Fruit fly (Drosophila melanogaster) whole organism, embryonic: Measurements from ENCODE around the gene FucTA.

Experiments used
- CG10267 ChIP-seq: fragments of 200-800 bp; sonication (Bioruptor generic); optimal IDR thresholded peaks from 2 replicates; lab custom pipeline; 2018; ENCODE audit warnings: missing biosample characterization, mild to moderate bottlenecking, missing genetic modification characterization, moderate library complexity
- CG10462 ChIP-seq: fragments of 200-800 bp; sonication (Bioruptor generic); optimal IDR thresholded peaks from 2 replicates; lab custom pipeline; 2016; ENCODE audit warnings: missing biosample characterization, missing genetic modification characterization
- CG13624 ChIP-seq: fragments of 200-800 bp; sonication (Bioruptor generic); optimal IDR thresholded peaks from 2 replicates; lab custom pipeline; 2016; ENCODE audit warnings: missing biosample characterization, missing genetic modification characterization
- CG15479 ChIP-seq: fragments of 200-800 bp; sonication (Bioruptor generic); optimal IDR thresholded peaks from 3 replicates; lab custom pipeline; 2019; ENCODE audit warnings: missing biosample characterization, mild to moderate bottlenecking, missing genetic modification characterization, moderate library complexity
- CG16815 ChIP-seq: fragments of 200-800 bp; sonication (Bioruptor generic); optimal IDR thresholded peaks from 3 replicates; lab custom pipeline; 2017; ENCODE audit warnings: missing biosample characterization, mild to moderate bottlenecking, missing genetic modification characterization
- CG17328 ChIP-seq: fragments of 200-800 bp; sonication (Bioruptor generic); IDR thresholded peaks from 2 replicates; pipeline ENCODE4 v1.3.6; 2022; ENCODE audit warnings: missing biosample characterization, missing genetic modification characterization
- CG17385 ChIP-seq: fragments of 200-800 bp; sonication (Bioruptor generic); optimal IDR thresholded peaks from 3 replicates; lab custom pipeline; 2018; ENCODE audit warnings: missing biosample characterization, mild to moderate bottlenecking, missing genetic modification characterization
- CG17612 ChIP-seq: fragments of 200-800 bp; sonication (Bioruptor generic); IDR thresholded peaks from 2 replicates; pipeline ENCODE4 v1.3.6; 2022; ENCODE audit warnings: missing biosample characterization, missing genetic modification characterization
- CG34224 ChIP-seq: fragments of 200-800 bp; sonication (Bioruptor generic); IDR thresholded peaks from 3 replicates; pipeline ENCODE4 v1.3.6; 2022; ENCODE audit warnings: missing biosample characterization, missing genetic modification characterization; ENCODE audit not compliant: partially characterized antibody
- CG4707 ChIP-seq: fragments of 200-800 bp; sonication (Bioruptor generic); optimal IDR thresholded peaks from 2 replicates; lab custom pipeline; 2018; ENCODE audit warnings: missing biosample characterization, mild to moderate bottlenecking, missing genetic modification characterization, moderate library complexity
- CG4820 ChIP-seq: fragments of 200-800 bp; sonication (Bioruptor generic); optimal IDR thresholded peaks from 3 replicates; lab custom pipeline; 2016; ENCODE audit warnings: missing biosample characterization, missing genetic modification characterization
- CG7556 ChIP-seq: fragments of 200-800 bp; sonication (Bioruptor generic); optimal IDR thresholded peaks from 2 replicates; lab custom pipeline; 2017; ENCODE audit warnings: missing biosample characterization, mild to moderate bottlenecking, missing genetic modification characterization
- CG8388 ChIP-seq: fragments of 200-800 bp; sonication (Bioruptor generic); optimal IDR thresholded peaks from 2 replicates; lab custom pipeline; 2019; ENCODE audit warnings: missing biosample characterization, mild to moderate bottlenecking, missing genetic modification characterization, moderate library complexity
- Chrac-16 ChIP-seq: fragments of 200-800 bp; sonication (Bioruptor generic); optimal IDR thresholded peaks from 3 replicates; lab custom pipeline; 2016; ENCODE audit warnings: missing biosample characterization, missing genetic modification characterization
- CoRest ChIP-seq: fragments of 200-800 bp; sonication (Bioruptor generic); optimal IDR thresholded peaks from 3 replicates; lab custom pipeline; 2018; ENCODE audit warnings: missing biosample characterization, mild to moderate bottlenecking, missing genetic modification characterization, moderate library complexity
- Deaf1 ChIP-seq: fragments of 200-800 bp; optimal IDR thresholded peaks from 3 replicates; lab custom pipeline; 2019; ENCODE audit warnings: missing biosample characterization, mild to moderate bottlenecking, missing genetic modification characterization, moderate library complexity
- ERR ChIP-seq: fragments of 200-800 bp; sonication (Bioruptor generic); optimal IDR thresholded peaks from 2 replicates; lab custom pipeline; 2016; ENCODE audit warnings: missing biosample characterization, missing genetic modification characterization
- Hr3 ChIP-seq: fragments of 200-800 bp; sonication (Bioruptor generic); optimal IDR thresholded peaks from 3 replicates; lab custom pipeline; 2016; ENCODE audit warnings: missing biosample characterization, missing genetic modification characterization
- MBD-R2 ChIP-seq: fragments of 200-800 bp; sonication (Bioruptor generic); IDR thresholded peaks from 2 replicates; pipeline ENCODE4 v1.3.6; 2022; ENCODE audit warnings: missing biosample characterization, missing genetic modification characterization
- Neu2 ChIP-seq: fragments of 200-800 bp; sonication (Bioruptor generic); optimal IDR thresholded peaks from 3 replicates; lab custom pipeline; 2016; ENCODE audit warnings: missing biosample characterization, missing genetic modification characterization, borderline replicate concordance
- Sin3A ChIP-seq: fragments of >200 bp; optimal IDR thresholded peaks from 2 replicates; lab custom pipeline; 2018
- Spps ChIP-seq: fragments of 200-800 bp; sonication (Bioruptor generic); optimal IDR thresholded peaks from 2 replicates; lab custom pipeline; 2018; ENCODE audit warnings: missing biosample characterization, mild to moderate bottlenecking, missing genetic modification characterization
- Taf1 ChIP-seq: fragments of 200-800 bp; sonication (Bioruptor generic); IDR thresholded peaks from 2 replicates; pipeline ENCODE4 v1.3.6; 2022; ENCODE audit warnings: missing biosample characterization, missing genetic modification characterization
- al ChIP-seq: fragments of 200-800 bp; sonication (Bioruptor generic); IDR thresholded peaks from 2 replicates; pipeline ENCODE4 v1.3.6; 2022; ENCODE audit warnings: missing biosample characterization, missing genetic modification characterization
- ara ChIP-seq: fragments of 200-800 bp; sonication (Bioruptor generic); IDR thresholded peaks from 2 replicates; pipeline ENCODE4 v1.3.6; 2022; ENCODE audit warnings: missing biosample characterization, missing genetic modification characterization
- disco-r ChIP-seq: fragments of 200-800 bp; sonication (Bioruptor generic); optimal IDR thresholded peaks from 2 replicates; lab custom pipeline; 2016; ENCODE audit warnings: missing biosample characterization, missing genetic modification characterization
- fd102C ChIP-seq: fragments of 200-800 bp; sonication (Bioruptor generic); optimal IDR thresholded peaks from 2 replicates; lab custom pipeline; 2018; ENCODE audit warnings: missing biosample characterization, mild to moderate bottlenecking, missing genetic modification characterization, moderate library complexity
- fd96Cb ChIP-seq: fragments of 200-800 bp; sonication (Bioruptor generic); optimal IDR thresholded peaks from 2 replicates; lab custom pipeline; 2018; ENCODE audit warnings: missing biosample characterization, mild to moderate bottlenecking, missing genetic modification characterization, moderate library complexity
- ham ChIP-seq: fragments of 200-800 bp; sonication (Bioruptor generic); IDR thresholded peaks from 2 replicates; pipeline ENCODE4 v1.3.6; 2022; ENCODE audit warnings: missing biosample characterization, missing genetic modification characterization
- jigr1 ChIP-seq: fragments of 200-800 bp; sonication (Bioruptor generic); IDR thresholded peaks from 3 replicates; pipeline ENCODE4 v1.3.6; 2022; ENCODE audit warnings: missing biosample characterization, missing genetic modification characterization
- kah ChIP-seq: fragments of 200-800 bp; sonication (Bioruptor generic); optimal IDR thresholded peaks from 2 replicates; lab custom pipeline; 2018; ENCODE audit warnings: missing biosample characterization, mild to moderate bottlenecking, missing genetic modification characterization
- kay ChIP-seq: fragments of 200-800 bp; sonication (Bioruptor generic); optimal IDR thresholded peaks from 2 replicates; lab custom pipeline; 2016; ENCODE audit warnings: missing biosample characterization, missing genetic modification characterization
- lmd ChIP-seq: fragments of 200-800 bp; sonication (Bioruptor generic); IDR thresholded peaks from 2 replicates; pipeline ENCODE4 v1.3.6; 2022; ENCODE audit warnings: missing biosample characterization, missing genetic modification characterization
- odd ChIP-seq: fragments of 200-800 bp; sonication (Bioruptor generic); optimal IDR thresholded peaks from 2 replicates; lab custom pipeline; 2017; ENCODE audit warnings: missing biosample characterization, mild to moderate bottlenecking, missing genetic modification characterization
- pho ChIP-seq: fragments of 200-800 bp; sonication (Bioruptor generic); optimal IDR thresholded peaks from 2 replicates; lab custom pipeline; 2016; ENCODE audit warnings: missing biosample characterization, missing genetic modification characterization
- pita ChIP-seq: fragments of 200-800 bp; sonication (Bioruptor generic); optimal IDR thresholded peaks from 2 replicates; lab custom pipeline; 2017; ENCODE audit warnings: missing biosample characterization, mild to moderate bottlenecking, missing genetic modification characterization
- prd ChIP-seq, 3 experiments: fragments of >200 bp in 2 of 3; fragments of 200-800 bp in 1 of 3; sonication (Bioruptor generic) in 1 of 3; optimal IDR thresholded peaks in 2 of 3; IDR thresholded peaks in 1 of 3; 2 replicates in 2 of 3; 3 replicates in 1 of 3; pipeline versions ENCODE4 v1.3.6 to Lab custom; 2017 to 2022; ENCODE audit warnings: missing biosample characterization in 1 of 3, missing genetic modification characterization in 1 of 3
- scrt ChIP-seq: fragments of 200-800 bp; sonication (Bioruptor generic); optimal IDR thresholded peaks from 2 replicates; lab custom pipeline; 2018; ENCODE audit warnings: missing biosample characterization, mild to moderate bottlenecking, missing genetic modification characterization, moderate library complexity
- sens ChIP-seq: fragments of 200-800 bp; sonication (Bioruptor generic); peaks from one replicate; lab custom pipeline; 2016; ENCODE audit warnings: missing biosample characterization, missing genetic modification characterization
- shn ChIP-seq: fragments of 200-800 bp; sonication (Bioruptor generic); optimal IDR thresholded peaks from 3 replicates; lab custom pipeline; 2016; ENCODE audit warnings: missing biosample characterization, missing genetic modification characterization
- sisA ChIP-seq: fragments of 200-800 bp; sonication (Bioruptor generic); IDR thresholded peaks from 2 replicates; pipeline ENCODE4 v1.3.6; 2022; ENCODE audit warnings: missing biosample characterization, missing genetic modification characterization
- sr ChIP-seq: fragments of 200-800 bp; sonication (Bioruptor generic); IDR thresholded peaks from 3 replicates; pipeline ENCODE4 v1.3.6; 2022; ENCODE audit warnings: missing biosample characterization, missing genetic modification characterization
- tgo ChIP-seq: fragments of 200-800 bp; sonication (Bioruptor generic); IDR thresholded peaks from 3 replicates; pipeline ENCODE4 v1.3.6; 2022; ENCODE audit warnings: missing biosample characterization, missing genetic modification characterization
- wdn ChIP-seq: fragments of 200-800 bp; sonication (Bioruptor generic); IDR thresholded peaks from 2 replicates; pipeline ENCODE4 v1.3.6; 2022; ENCODE audit warnings: missing biosample characterization, missing genetic modification characterization
- zen ChIP-seq: fragments of 200-800 bp; sonication (Bioruptor generic); optimal IDR thresholded peaks from 3 replicates; lab custom pipeline; 2018; ENCODE audit warnings: missing biosample characterization, mild to moderate bottlenecking, missing genetic modification characterization, moderate library complexity
- zfh2 ChIP-seq: fragments of 200-800 bp; sonication (Bioruptor generic); optimal IDR thresholded peaks from 2 replicates; lab custom pipeline; 2016; ENCODE audit warnings: missing biosample characterization, missing genetic modification characterization

FucTA gene

DNA sequence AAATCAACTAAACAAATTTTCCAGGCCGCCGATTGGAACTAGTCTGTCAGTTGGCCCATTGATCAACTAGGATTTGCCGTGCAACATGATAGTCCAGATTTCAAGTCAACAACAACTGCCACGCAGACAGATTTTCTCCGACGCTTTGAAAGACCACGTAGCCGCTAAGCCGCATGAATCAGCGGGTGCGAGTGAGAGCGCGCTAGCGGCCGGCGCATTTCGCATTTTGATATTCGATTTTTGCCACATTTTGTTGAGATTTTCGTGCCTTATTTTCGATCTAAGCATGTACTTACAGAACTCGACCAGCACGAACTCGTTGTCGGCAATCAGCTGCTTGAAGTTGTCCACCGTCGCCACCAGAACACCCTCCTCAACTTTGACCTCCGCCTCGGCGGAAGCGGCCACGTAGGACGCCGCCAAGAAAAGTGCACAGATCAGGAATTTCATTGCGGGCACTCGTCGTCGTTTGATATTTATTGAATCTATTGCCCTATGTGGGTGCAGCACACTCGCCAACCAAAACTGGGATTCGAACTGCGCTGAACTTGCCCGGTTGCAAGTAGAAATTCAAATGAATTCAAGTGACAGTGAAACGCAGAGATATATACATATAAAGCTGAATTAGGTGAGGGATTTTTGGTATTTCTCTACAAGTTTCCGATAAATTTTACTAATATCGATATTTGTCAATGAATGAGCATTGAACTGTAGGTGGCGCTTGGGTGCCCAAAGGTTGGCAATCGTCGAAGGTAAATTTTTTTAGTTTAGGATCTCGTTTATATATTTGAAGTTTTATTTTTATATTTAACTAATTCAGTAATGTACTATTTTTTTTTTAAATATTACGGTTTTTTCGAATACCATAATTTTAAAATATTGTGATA is 4.7 kb upstream of the FucTA start, which contains the start of gene Pdi (continued):
- TF ChIP-seq CG4707 (peak; percentile 25), wdn (GFP tag; lab: Robert Waterston, UW) (no peak), lmd (GFP tag; lab: Robert Waterston, UW) (no peak), al (no peak), Chrac-16 (GFP tag; lab: Kevin White, UChicago) (no peak), disco-r (GFP tag; lab: Kevin White, UChicago) (no peak), prd (optimal IDR thresholded peaks at IDR 0.05; lab: Kevin White, UChicago) (no peak), prd (GFP tag; IDR thresholded peaks at IDR 0.05; lab: Robert Waterston, UW) (no peak), pho (GFP tag; lab: Kevin White, UChicago) (peak; percentile 18), Taf1 (GFP tag; lab: Robert Waterston, UW) (no peak), pita (GFP tag; lab: Kevin White, UChicago) (no peak), zfh2 (no peak), CG17612 (GFP tag; lab: Robert Waterston, UW) (no peak), CoRest (tag; lab: Kevin White, UChicago) (peak; percentile 52), CG16815 (no peak), CG15479 (GFP tag; lab: Kevin White, UChicago) (no peak), CG34224 (GFP tag; lab: Robert Waterston, UW) (peak; percentile 64), Spps (peak; percentile 16), Hr3 (GFP tag; lab: Kevin White, UChicago) (peak; percentile 9), ERR (no peak)

DNA sequence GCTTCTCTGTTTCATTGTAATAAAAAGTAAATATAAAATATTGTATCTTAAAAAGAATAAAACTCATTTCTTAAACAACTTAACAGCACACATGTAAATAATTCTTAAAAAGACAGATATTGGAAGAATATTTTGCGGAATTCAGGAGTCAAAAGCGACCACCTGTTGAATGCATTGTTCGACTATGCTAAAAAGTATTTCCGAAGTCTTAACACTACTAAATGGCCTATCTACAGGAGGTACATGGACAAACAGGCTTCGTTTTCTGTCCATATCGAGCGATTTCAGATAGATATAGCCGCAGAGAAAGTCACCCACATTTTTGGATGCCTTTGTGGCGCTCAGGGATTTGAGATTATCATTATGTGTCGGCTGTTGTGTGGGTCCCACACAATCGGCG is 3.8 kb upstream of the FucTA start:
- TF ChIP-seq CG10462 (GFP tag; lab: Kevin White, UChicago) (no peak), scrt (peak; percentile 37), CG8388 (GFP tag; lab: Kevin White, UChicago) (no peak), Neu2 (GFP tag; lab: Kevin White, UChicago) (peak; percentile 52), zen (tag; lab: Kevin White, UChicago) (no peak), kah (GFP tag; lab: Kevin White, UChicago) (peak; percentile 94), CG17328 (GFP tag; lab: Robert Waterston, UW) (no peak), ham (GFP tag; lab: Robert Waterston, UW) (no peak), sens (GFP tag; lab: Kevin White, UChicago) (peak; percentile 48)
- TF ChIP-seq, all 482 proteins: peak for 4

DNA sequence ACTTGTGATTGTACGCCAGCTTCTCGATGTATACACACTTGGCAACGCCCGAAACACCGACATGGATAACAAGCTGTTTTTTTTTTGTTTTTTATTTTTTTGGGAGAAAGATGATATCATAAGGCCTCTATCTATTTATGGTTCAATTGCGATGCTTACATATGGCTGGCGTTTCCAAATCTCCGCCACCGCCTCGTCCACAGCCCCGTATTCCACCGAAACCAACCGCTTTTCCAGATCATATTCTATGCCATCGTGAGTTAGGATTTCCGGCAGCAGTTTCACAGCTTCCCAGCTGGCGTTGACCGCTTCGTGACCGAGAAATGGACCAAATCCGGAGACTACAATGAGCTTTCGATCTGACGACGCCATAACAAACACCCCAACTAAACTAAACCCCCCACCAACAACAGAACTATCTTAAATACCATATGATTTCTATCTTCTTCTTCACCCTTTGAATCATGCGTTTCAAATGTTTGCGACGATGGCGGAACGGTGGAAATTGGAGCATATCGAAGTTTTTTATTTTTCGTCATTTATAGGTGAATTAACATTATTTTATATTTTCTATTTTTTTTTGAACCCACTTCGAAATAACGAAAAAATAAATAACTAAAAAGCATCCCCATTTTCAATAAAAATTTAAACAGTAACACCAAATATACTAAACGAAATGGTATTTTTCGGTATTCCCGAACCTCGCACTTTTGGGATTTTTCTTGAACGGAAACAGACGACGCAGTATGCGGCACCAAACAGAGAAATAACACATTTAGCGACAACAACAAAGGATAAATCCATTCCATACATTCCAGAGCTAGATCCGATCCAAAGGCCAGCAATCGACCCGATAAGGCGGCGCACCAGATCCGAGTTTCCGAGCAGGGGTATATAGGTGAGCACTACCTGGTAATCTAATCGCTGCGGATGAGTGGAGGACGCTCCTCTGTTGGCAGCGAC is 3.0 kb upstream of the FucTA start, which contains the start of the genes CG32147 and Pex3:
CG32147 (minus strand) TSS at position 422 of the 963 bp plus-strand sequence.
Pex3 (plus strand) TSS at position 718 of the 963 bp plus-strand sequence.
- peak; percentile 10 for TF ChIP-seq CG13624 (GFP tag; lab: Kevin White, UChicago)
- TF ChIP-seq Deaf1 (tag; lab: Kevin White, UChicago) = peak; percentile 32
- peak; percentile 59 for TF ChIP-seq CG10267
- no peak for TF ChIP-seq ara (GFP tag; lab: Robert Waterston, UW)
- no peak for TF ChIP-seq sr (GFP tag; lab: Robert Waterston, UW)
- TF ChIP-seq Sin3A = peak; percentile 79
- no peak for TF ChIP-seq shn (GFP tag; lab: Kevin White, UChicago)
- TF ChIP-seq MBD-R2 (GFP tag; lab: Robert Waterston, UW) = peak; percentile 45; the same call in 1 of the 2 replicates
- peak; percentile 70 for TF ChIP-seq kay (GFP tag; lab: Kevin White, UChicago)
- TF ChIP-seq fd102C (GFP tag; lab: Kevin White, UChicago) = no peak
- no peak for TF ChIP-seq jigr1 (GFP tag; lab: Robert Waterston, UW)
- peak; percentile 97 for TF ChIP-seq CG17385
- no peak for TF ChIP-seq fd96Cb (tag; lab: Kevin White, UChicago)
- no peak for TF ChIP-seq tgo (GFP tag; lab: Robert Waterston, UW)
- peak; percentile 7 for TF ChIP-seq CG7556 (GFP tag; lab: Kevin White, UChicago)
- no peak for TF ChIP-seq CG4820 (GFP tag; lab: Kevin White, UChicago)
- TF ChIP-seq sisA (GFP tag; lab: Robert Waterston, UW) = no peak
- no peak for TF ChIP-seq odd (GFP tag; lab: Kevin White, UChicago)
